Worm (Caenorhabditis elegans) whole organism, L3 larva: ENCODE measurements around the gene F40F8.5.

Experiments
- R02D3.7 ChIP-seq: fragments of 150-350 bp; optimal IDR thresholded peaks from 2 replicates; lab custom pipeline; 2014; ENCODE audit warnings: missing biosample characterization, missing genetic modification characterization
- ama-1 ChIP-seq: fragments of 150-350 bp; optimal IDR thresholded peaks from 2 replicates; lab custom pipeline; 2018
- ceh-16 ChIP-seq: sonication (generic microtip); optimal IDR thresholded peaks from 2 replicates; lab custom pipeline; 2017; ENCODE audit warnings: missing biosample characterization, missing genetic modification characterization
- ceh-82 ChIP-seq: fragments of 150-350 bp; optimal IDR thresholded peaks from 2 replicates; lab custom pipeline; 2014; ENCODE audit warnings: missing biosample characterization, missing genetic modification characterization
- ceh-9 ChIP-seq: sonication (generic microtip); optimal IDR thresholded peaks from 2 replicates; lab custom pipeline; 2018; ENCODE audit warnings: missing biosample characterization, missing genetic modification characterization
- daf-12 ChIP-seq: fragments of 150-350 bp; optimal IDR thresholded peaks from 2 replicates; lab custom pipeline; 2014; ENCODE audit warnings: missing biosample characterization, missing genetic modification reagents, missing genetic modification characterization
- elt-2 ChIP-seq: sonication (generic microtip); optimal IDR thresholded peaks from 2 replicates; lab custom pipeline; 2016; ENCODE audit warnings: missing genetic modification reagents, mild to moderate bottlenecking, missing genetic modification characterization, missing compliant biosample characterization
- elt-3 ChIP-seq, 3 experiments: fragments of 150-350 bp in 1 of 3; sonication (generic microtip) in 2 of 3; optimal IDR thresholded peaks; 2 replicates in 2 of 3; 4 replicates in 1 of 3; lab custom pipeline; 2014 to 2017; ENCODE audit warnings: missing biosample characterization in 3 of 3, missing genetic modification characterization in 3 of 3
- eor-1 ChIP-seq, 2 experiments: fragments of 150-350 bp; optimal IDR thresholded peaks; 2 replicates each; lab custom pipeline; 2014 to 2018; ENCODE audit warnings: missing biosample characterization in 2 of 2, missing genetic modification characterization in 2 of 2
- fkh-10 ChIP-seq: sonication (generic microtip); optimal IDR thresholded peaks from 2 replicates; lab custom pipeline; 2017; ENCODE audit warnings: missing biosample characterization, missing genetic modification reagents, missing genetic modification characterization
- fos-1 ChIP-seq: fragments of 150-350 bp; optimal IDR thresholded peaks from 2 replicates; lab custom pipeline; 2014; ENCODE audit warnings: missing biosample characterization, missing genetic modification characterization
- hmg-11 ChIP-seq: sonication (generic microtip); optimal IDR thresholded peaks from 2 replicates; lab custom pipeline; 2016; ENCODE audit warnings: missing genetic modification characterization, missing compliant biosample characterization
- jun-1 ChIP-seq: fragments of 150-350 bp; optimal IDR thresholded peaks from 2 replicates; lab custom pipeline; 2014; ENCODE audit warnings: missing biosample characterization, missing genetic modification reagents, missing genetic modification characterization
- lin-15B ChIP-seq: fragments of 150-350 bp; optimal IDR thresholded peaks from 2 replicates; lab custom pipeline; 2014; ENCODE audit warnings: missing biosample characterization, missing genetic modification characterization
- lin-39 ChIP-seq: fragments of 150-350 bp; optimal IDR thresholded peaks from 2 replicates; lab custom pipeline; 2018; ENCODE audit warnings: missing biosample characterization, missing genetic modification reagents, missing genetic modification characterization
- lsy-12 ChIP-seq: sonication (generic microtip); optimal IDR thresholded peaks from 2 replicates; lab custom pipeline; 2016; ENCODE audit warnings: mild to moderate bottlenecking, missing genetic modification characterization, missing compliant biosample characterization
- mdl-1 ChIP-seq: fragments of 150-350 bp; optimal IDR thresholded peaks from 2 replicates; lab custom pipeline; 2014; ENCODE audit warnings: missing biosample characterization, missing genetic modification characterization
- nfya-1 ChIP-seq: sonication (generic microtip); optimal IDR thresholded peaks from 2 replicates; lab custom pipeline; 2017; ENCODE audit warnings: missing genetic modification characterization, mild to moderate bottlenecking, missing compliant biosample characterization, antibody characterized with exemption, moderate library complexity; ENCODE audit not compliant: insufficient read depth
- nhr-11 ChIP-seq: fragments of 150-350 bp; optimal IDR thresholded peaks from 2 replicates; lab custom pipeline; 2014; ENCODE audit warnings: missing biosample characterization, missing genetic modification characterization
- nhr-12 ChIP-seq: fragments of 150-350 bp; optimal IDR thresholded peaks from 2 replicates; lab custom pipeline; 2014; ENCODE audit warnings: missing biosample characterization, missing genetic modification characterization
- nhr-25 ChIP-seq: sonication (generic microtip); optimal IDR thresholded peaks from 2 replicates; lab custom pipeline; 2017; ENCODE audit warnings: missing biosample characterization, missing genetic modification characterization
- nhr-28 ChIP-seq: fragments of 150-350 bp; optimal IDR thresholded peaks from 2 replicates; lab custom pipeline; 2014; ENCODE audit warnings: missing biosample characterization, missing genetic modification characterization
- nhr-43 ChIP-seq: sonication (generic microtip); optimal IDR thresholded peaks from 2 replicates; lab custom pipeline; 2016; ENCODE audit warnings: mild to moderate bottlenecking, missing genetic modification characterization, missing compliant biosample characterization; ENCODE audit not compliant: poor library complexity, severe bottlenecking
- nhr-76 ChIP-seq: fragments of 150-350 bp; sonication (generic microtip); optimal IDR thresholded peaks from 5 replicates; lab custom pipeline; 2014; ENCODE audit warnings: missing biosample characterization, missing genetic modification characterization
- pha-4 ChIP-seq: fragments of 150-350 bp; optimal IDR thresholded peaks from 2 replicates; lab custom pipeline; 2014; ENCODE audit warnings: missing biosample characterization, missing genetic modification reagents, missing genetic modification characterization
- pqm-1 ChIP-seq: fragments of 150-350 bp; optimal IDR thresholded peaks from 2 replicates; lab custom pipeline; 2017; ENCODE audit warnings: missing biosample characterization, missing genetic modification characterization, inconsistent platforms
- skn-1 ChIP-seq: fragments of 150-350 bp; optimal IDR thresholded peaks from 2 replicates; lab custom pipeline; 2014; ENCODE audit warnings: missing biosample characterization, missing genetic modification characterization
- snpc-4 ChIP-seq: fragments of 150-350 bp; optimal IDR thresholded peaks from 2 replicates; lab custom pipeline; 2014; ENCODE audit warnings: missing biosample characterization, missing genetic modification characterization
- unc-39 ChIP-seq: sonication (generic microtip); optimal IDR thresholded peaks from 4 replicates; lab custom pipeline; 2017; ENCODE audit warnings: missing biosample characterization, missing genetic modification characterization
- unc-62 ChIP-seq: fragments of 150-350 bp; sonication (generic microtip); optimal IDR thresholded peaks from 4 replicates; lab custom pipeline; 2014; ENCODE audit warnings: missing biosample characterization, missing genetic modification reagents, missing genetic modification characterization
- zag-1 ChIP-seq: fragments of 150-350 bp; optimal IDR thresholded peaks from 2 replicates; lab custom pipeline; 2014; ENCODE audit warnings: missing biosample characterization, missing genetic modification characterization

F40F8.5 gene

DNA sequence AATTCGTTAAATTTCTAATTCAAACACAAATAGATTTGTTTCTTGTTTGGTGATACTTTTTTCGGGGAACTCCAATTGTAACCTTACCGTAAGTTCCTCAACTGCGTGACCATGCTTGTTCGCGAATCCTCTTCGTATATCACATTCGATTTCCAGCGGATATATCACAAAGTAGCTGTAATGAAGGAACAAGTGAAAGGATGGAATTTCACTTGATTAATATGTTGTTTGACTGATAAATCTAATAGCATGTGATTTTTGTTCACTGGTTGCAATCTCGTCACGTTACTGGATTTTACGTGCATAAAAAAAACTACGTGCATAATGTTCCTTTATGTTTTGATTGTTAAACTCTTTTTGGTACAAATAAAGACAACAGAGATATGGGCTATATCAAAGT is 26.9 kb upstream of the F40F8.5 start:
- TF ChIP-seq nhr-28 (tag; lab: Kevin White, UChicago) (no peak), nhr-25 (tag; lab: Kevin White, UChicago) (peak; percentile 26)

DNA sequence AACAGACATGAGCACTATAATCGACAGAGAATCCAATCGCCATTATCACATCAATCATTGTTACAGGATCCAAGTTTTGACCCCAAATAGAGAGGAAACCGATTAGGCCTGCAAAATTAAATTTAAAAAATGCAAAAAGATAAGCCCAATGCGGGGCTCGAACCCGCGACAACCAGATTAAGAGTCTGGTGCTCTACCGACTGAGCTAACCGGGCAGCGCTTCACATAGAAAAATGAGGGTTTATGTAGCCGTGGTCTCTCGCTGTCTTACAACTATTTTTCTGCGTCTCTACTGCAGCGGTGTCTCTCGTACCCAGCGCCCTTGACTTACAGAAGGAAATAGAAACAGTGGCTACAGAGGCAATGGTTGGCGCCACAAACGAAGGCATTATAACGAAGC is 22.9 kb upstream of the F40F8.5 start:
- peak; percentile 77 for TF ChIP-seq hmg-11 (tag; lab: Kevin White, UChicago)
- peak; percentile 3 for TF ChIP-seq snpc-4
- TF ChIP-seq pqm-1 (tag; lab: Kevin White, UChicago) = no peak
- TF ChIP-seq fos-1 (tag; lab: Kevin White, UChicago) = no peak
- no peak for TF ChIP-seq daf-12 (tag; lab: Kevin White, UChicago)
- TF ChIP-seq skn-1 (tag; lab: Kevin White, UChicago) = no peak
- TF ChIP-seq ceh-9 = no peak
- peak; percentile 42 for TF ChIP-seq nfya-1 (tag; lab: Kevin White, UChicago)
- TF ChIP-seq unc-62 (GFP tag; lab: Kevin White, UChicago) = peak; percentile 11
- peak; percentile 12 for TF ChIP-seq pha-4 (tag; lab: Kevin White, UChicago)
- TF ChIP-seq elt-2 (tag; lab: Kevin White, UChicago) = peak; percentile 56
- TF ChIP-seq jun-1 (tag; lab: Kevin White, UChicago) = peak; percentile 32
- TF ChIP-seq lin-39 (tag; lab: Kevin White, UChicago) = peak; percentile 58
- no peak for TF ChIP-seq nhr-11
- TF ChIP-seq R02D3.7 (tag; lab: Kevin White, UChicago) = peak; percentile 3
- peak; percentile 12 for TF ChIP-seq ceh-82 (tag; lab: Kevin White, UChicago)
- TF ChIP-seq nhr-43 (tag; lab: Kevin White, UChicago) = peak; percentile 33
- TF ChIP-seq nhr-25 (tag; lab: Kevin White, UChicago) = peak; percentile 42
- TF ChIP-seq, all 47 proteins: peak for 12

DNA sequence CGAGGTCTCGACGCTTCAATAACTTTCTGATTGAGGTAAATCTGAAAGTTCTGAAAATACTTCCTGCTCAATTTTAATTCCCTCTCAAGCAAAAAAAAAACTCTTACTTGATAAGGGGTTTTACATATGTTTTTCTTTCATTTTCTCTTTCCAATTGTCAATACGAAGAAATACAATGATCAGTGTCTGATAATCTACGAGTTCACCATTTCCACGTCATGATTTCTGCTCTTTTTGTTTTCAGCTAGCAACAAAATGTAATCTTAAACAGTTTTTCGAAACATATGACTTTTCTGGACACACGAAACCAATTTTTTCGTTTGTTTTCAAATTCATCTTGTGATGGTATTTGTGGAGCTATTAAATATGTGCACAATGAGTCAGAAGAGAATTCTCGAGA is 21.4 kb upstream of the F40F8.5 start:
- TF ChIP-seq pha-4 (tag; lab: Kevin White, UChicago) = peak; percentile 65
- peak; percentile 18 for TF ChIP-seq jun-1 (tag; lab: Kevin White, UChicago)
- no peak for TF ChIP-seq lin-15B (tag; lab: Kevin White, UChicago)
- peak; percentile 53 for TF ChIP-seq elt-2 (tag; lab: Kevin White, UChicago)

DNA sequence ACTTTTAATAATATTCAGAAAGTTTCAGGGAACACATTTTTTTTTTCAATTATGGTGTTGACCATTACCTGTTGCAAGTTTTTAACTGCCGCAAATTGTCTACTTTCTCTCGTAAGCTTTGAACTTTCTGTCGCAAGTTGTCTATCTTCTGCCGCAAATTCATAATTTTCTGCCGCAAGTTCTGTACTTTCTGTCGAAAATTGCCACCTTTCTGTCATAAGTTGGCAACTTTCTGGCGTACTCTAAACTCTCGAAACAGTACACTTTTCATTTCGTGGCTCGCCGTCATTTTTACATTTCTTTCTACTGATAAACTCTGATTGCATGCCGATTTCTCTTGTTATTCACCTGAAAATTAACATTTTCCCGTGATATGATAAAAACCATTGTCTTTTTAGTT is 20.7 kb upstream of the F40F8.5 start:
- TF ChIP-seq elt-2 (tag; lab: Kevin White, UChicago) (peak; percentile 60), unc-39 (no peak)

DNA sequence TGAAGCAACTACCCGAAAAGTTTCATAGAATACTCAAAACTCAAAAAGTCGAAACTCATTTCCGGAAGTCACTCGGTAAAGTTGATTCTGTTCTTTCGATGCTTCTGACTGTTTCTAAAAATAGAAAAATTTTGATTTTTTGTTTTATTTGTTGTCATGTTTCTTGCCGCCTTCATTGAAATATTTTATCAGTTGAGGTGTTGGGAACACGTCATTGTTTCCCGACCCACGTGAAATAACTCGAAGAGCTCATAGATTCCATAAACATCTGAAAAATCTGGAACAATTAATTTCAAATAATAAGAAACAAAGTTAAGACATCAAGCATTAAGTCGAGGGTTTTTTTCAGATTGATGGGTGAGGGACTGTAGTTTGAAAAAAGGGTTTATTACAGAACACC is 20.2 kb upstream of the F40F8.5 start:
- TF ChIP-seq elt-2 (tag; lab: Kevin White, UChicago) (peak; percentile 71), nhr-11 (no peak), unc-39 (no peak)
- TF ChIP-seq, all 47 proteins: peak for 1

DNA sequence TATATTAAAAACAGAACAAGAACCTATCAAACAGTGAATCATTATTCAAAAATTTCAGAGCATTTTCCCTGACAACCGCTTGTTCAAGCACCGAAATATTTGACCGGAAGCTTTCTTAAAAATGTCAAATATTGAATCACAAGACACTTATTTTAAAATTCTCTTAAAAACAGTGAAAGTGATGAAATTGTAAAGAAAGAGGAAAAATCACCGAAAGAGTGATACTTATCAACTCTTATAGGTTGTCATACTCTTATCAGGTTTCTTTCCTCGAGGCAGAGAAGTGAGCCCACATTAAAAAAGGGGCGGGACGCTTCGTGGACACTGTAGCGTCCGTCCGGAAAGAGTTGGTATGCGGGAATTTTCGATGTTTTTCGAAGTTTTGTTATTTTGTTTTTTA is 19.1 kb upstream of the F40F8.5 start:
- TF ChIP-seq elt-3 (tag; optimal IDR thresholded peaks at IDR 0.05; lab: Kevin White, UChicago) = no peak
- no peak for TF ChIP-seq eor-1 (tag; optimal IDR thresholded peaks at IDR 0.05; lab: Kevin White, UChicago)
- peak; percentile 48 for TF ChIP-seq pha-4 (tag; lab: Kevin White, UChicago)
- peak; percentile 91 for TF ChIP-seq elt-2 (tag; lab: Kevin White, UChicago)
- no peak for TF ChIP-seq hmg-11 (tag; lab: Kevin White, UChicago)
- no peak for TF ChIP-seq fkh-10 (GFP tag; lab: Kevin White, UChicago)
- TF ChIP-seq nhr-76 (tag; lab: Kevin White, UChicago) = no peak
- TF ChIP-seq mdl-1 (tag; lab: Kevin White, UChicago) = no peak
- no peak for TF ChIP-seq unc-62 (GFP tag; lab: Kevin White, UChicago)
- no peak for TF ChIP-seq lsy-12 (tag; lab: Kevin White, UChicago)
- TF ChIP-seq ceh-16 (tag; lab: Kevin White, UChicago) = no peak
- no peak for TF ChIP-seq R02D3.7 (tag; lab: Kevin White, UChicago)
- peak; percentile 18 for TF ChIP-seq skn-1 (tag; lab: Kevin White, UChicago)
- no peak for TF ChIP-seq nhr-12 (tag; lab: Kevin White, UChicago)
- no peak for TF ChIP-seq zag-1 (tag; lab: Kevin White, UChicago)
- TF ChIP-seq lin-15B (tag; lab: Kevin White, UChicago) = no peak
- TF ChIP-seq ama-1 (lab: Kevin White, UChicago) = no peak
- peak; percentile 40 for TF ChIP-seq jun-1 (tag; lab: Kevin White, UChicago)
